Worm (Caenorhabditis elegans) whole organism, midembryonic: ENCODE data around the gene ncr-2.

Experiments
- T22C8.4 ChIP-seq: fragments of 200-800 bp; sonication (Bioruptor generic); IDR thresholded peaks from 2 replicates; pipeline ENCODE4 v1.3.6; 2022; ENCODE audit warnings: missing genetic modification characterization, missing compliant biosample characterization
- cog-1 ChIP-seq: sonication (generic microtip); optimal IDR thresholded peaks from 2 replicates; lab custom pipeline; 2016; ENCODE audit warnings: missing genetic modification characterization, missing compliant biosample characterization
- flt-1 ChIP-seq: fragments of 200-800 bp; sonication (Bioruptor generic); IDR thresholded peaks from 2 replicates; pipeline ENCODE4 v1.3.6; 2022; ENCODE audit warnings: missing genetic modification characterization, missing compliant biosample characterization
- klf-2 ChIP-seq: fragments of 200-800 bp; sonication (Bioruptor generic); conservative IDR thresholded peaks from 2 replicates; pipeline ENCODE4 v1.3.6; 2022; ENCODE audit warnings: missing genetic modification reagents, missing genetic modification characterization, missing compliant biosample characterization
- med-1 ChIP-seq: sonication (generic microtip); optimal IDR thresholded peaks from 2 replicates; lab custom pipeline; 2017; ENCODE audit warnings: missing genetic modification characterization, mild to moderate bottlenecking, missing compliant biosample characterization, antibody characterized with exemption, missing genetic modification reagents; ENCODE audit not compliant: insufficient read depth
- ref-1 ChIP-seq: fragments of 200-800 bp; sonication (Bioruptor generic); conservative IDR thresholded peaks from 2 replicates; pipeline ENCODE4 v1.3.6; 2022; ENCODE audit warnings: missing genetic modification reagents, missing genetic modification characterization, missing compliant biosample characterization
- tab-1 ChIP-seq: fragments of 200-800 bp; sonication (Bioruptor generic); IDR thresholded peaks from 2 replicates; pipeline ENCODE4 v1.3.6; 2022; ENCODE audit warnings: missing genetic modification characterization, missing compliant biosample characterization
- ztf-23 ChIP-seq: fragments of 200-800 bp; sonication (Bioruptor generic); IDR thresholded peaks from 2 replicates; pipeline ENCODE4 v1.3.6; 2022; ENCODE audit warnings: missing genetic modification reagents, missing genetic modification characterization, missing compliant biosample characterization
- ztf-29 ChIP-seq: fragments of 200-800 bp; sonication (Bioruptor generic); IDR thresholded peaks from 2 replicates; pipeline ENCODE4 v1.3.6; 2022; ENCODE audit warnings: missing genetic modification reagents, missing genetic modification characterization, missing compliant biosample characterization

The ncr-2 gene

DNA sequence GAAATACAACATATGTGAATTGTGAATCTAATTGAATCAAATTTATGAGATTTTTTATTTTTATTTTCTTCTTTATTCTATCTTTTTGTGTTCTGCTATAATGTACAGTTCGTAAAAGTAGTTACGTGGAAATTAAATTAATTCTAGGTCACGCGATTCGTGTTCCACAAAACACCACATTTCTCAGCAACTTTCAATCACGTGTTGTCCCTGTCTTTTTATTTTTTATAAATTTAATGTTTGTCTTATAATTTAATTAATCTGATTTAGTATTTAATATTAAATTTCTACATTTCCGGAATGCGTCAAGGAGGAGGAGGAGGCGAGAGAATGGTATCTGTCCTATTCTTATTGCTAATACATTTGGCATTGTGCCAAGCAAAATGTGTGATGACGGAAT is at the start of gene ncr-2:
ncr-2 (plus strand) TSS at position 301 of the 400 bp plus-strand sequence.
- TF ChIP-seq ref-1 (no peak), med-1 (GFP tag; lab: Kevin White, UChicago) (no peak), tab-1 (no peak), klf-2 (no peak), ztf-29 (GFP tag; lab: Robert Waterston, UW) (no peak), ztf-23 (GFP tag; lab: Robert Waterston, UW) (no peak), cog-1 (tag; lab: Kevin White, UChicago) (no peak)

- no peak for TF ChIP-seq ref-1
Measured at ce11 chrIII:8209775-8210174, 48.4 kb upstream of the ncr-2 start, which contains the start of gene C30A5.10. Gene C30A5.10 (minus strand): TSS chrIII:8209875.

DNA sequence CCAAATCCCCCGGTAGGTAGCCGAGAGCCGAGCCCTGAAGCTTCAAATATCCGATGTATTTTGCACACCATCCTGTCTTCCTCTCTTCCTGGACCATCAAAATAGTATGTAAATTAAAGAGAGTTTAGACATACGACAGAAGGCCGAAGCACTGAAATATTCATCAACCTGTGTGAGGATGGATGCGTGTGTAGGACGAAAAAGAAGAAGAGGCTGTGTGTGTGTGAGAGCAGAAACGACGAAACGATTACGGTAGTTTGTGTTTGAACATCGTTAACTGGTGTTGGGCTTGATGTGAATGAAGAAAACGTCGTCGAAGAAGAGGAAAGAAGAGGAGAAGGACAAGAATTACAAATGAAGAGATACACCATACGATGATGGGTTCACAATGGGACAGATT is 46.6 kb upstream of the ncr-2 start:
- TF ChIP-seq T22C8.4 (GFP tag; lab: Robert Waterston, UW): no peak
- TF ChIP-seq ztf-23 (GFP tag; lab: Robert Waterston, UW): no peak
- TF ChIP-seq cog-1 (tag; lab: Kevin White, UChicago): no peak
- no peak for TF ChIP-seq med-1 (GFP tag; lab: Kevin White, UChicago)
- no peak for TF ChIP-seq ztf-29 (GFP tag; lab: Robert Waterston, UW)

DNA sequence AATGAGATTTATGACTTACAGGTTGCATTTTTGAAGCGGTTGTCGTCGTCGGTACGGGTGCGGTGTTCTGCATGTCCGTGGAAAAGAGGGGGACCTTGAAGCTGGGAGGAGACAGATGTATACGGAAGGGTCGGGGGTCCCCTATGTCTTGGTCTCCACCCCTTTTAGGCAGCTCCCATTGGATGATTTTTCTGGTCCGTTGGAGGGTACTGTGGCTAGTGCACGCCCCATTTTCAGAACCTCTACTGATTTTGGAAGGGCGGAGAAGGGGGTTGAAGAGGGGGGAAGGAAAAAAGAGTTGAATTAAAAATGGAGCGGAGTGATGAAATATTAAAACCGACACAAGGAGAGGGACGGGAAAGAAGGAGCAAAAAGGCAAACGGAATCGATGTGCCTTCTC is 41.9 kb upstream of the ncr-2 start, which contains the start of gene unc-86:
unc-86 (minus strand) TSS at position 113 of the 400 bp plus-strand sequence.
- TF ChIP-seq flt-1 (GFP tag; lab: Robert Waterston, UW) (no peak), ref-1 (no peak), T22C8.4 (GFP tag; lab: Robert Waterston, UW) (no peak), tab-1 (no peak), cog-1 (tag; lab: Kevin White, UChicago) (no peak), ztf-29 (GFP tag; lab: Robert Waterston, UW) (no peak), klf-2 (no peak), med-1 (GFP tag; lab: Kevin White, UChicago) (no peak), ztf-23 (GFP tag; lab: Robert Waterston, UW) (no peak)

- TF ChIP-seq flt-1 (GFP tag; lab: Robert Waterston, UW) (no peak), med-1 (GFP tag; lab: Kevin White, UChicago) (no peak), ref-1 (no peak), tab-1 (no peak), klf-2 (no peak)
Measured at ce11 chrIII:8217919-8218318, 40.2 kb upstream of the ncr-2 start, which contains the start of gene C30A5.16. Gene C30A5.16 (plus strand): TSS chrIII:8218219.

DNA sequence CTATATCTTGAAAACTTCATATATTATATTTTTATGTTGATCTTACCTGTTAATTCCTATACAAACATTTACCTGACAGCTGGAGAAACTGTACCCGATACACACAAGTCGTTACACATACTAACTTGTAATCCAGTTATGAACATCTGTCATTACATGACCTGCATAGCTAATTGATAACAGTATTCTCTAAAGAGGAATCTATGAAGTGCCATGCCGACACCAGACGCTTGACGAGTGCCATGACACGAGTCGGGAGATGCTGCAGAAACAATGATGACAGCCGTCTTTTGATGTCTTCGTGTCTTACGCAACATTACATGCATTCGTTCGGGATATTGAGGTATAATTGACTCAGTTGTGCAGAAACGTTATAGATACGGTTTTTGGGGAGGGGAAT is 38.1 kb upstream of the ncr-2 start:
- TF ChIP-seq ref-1 (no peak), ztf-23 (GFP tag; lab: Robert Waterston, UW) (no peak), tab-1 (no peak), klf-2 (no peak), cog-1 (tag; lab: Kevin White, UChicago) (no peak), T22C8.4 (GFP tag; lab: Robert Waterston, UW) (no peak), ztf-29 (GFP tag; lab: Robert Waterston, UW) (no peak), med-1 (GFP tag; lab: Kevin White, UChicago) (no peak), flt-1 (GFP tag; lab: Robert Waterston, UW) (no peak)

ce11 chrIII:8224769-8225168 is 33.4 kb upstream of the ncr-2 start, which contains the start of gene mob-4:
Gene mob-4 (plus strand): TSS chrIII:8225097.
- TF ChIP-seq med-1 (GFP tag; lab: Kevin White, UChicago) (no peak), ztf-29 (GFP tag; lab: Robert Waterston, UW) (no peak), tab-1 (no peak), cog-1 (tag; lab: Kevin White, UChicago) (no peak), ref-1 (no peak), flt-1 (GFP tag; lab: Robert Waterston, UW) (no peak), T22C8.4 (GFP tag; lab: Robert Waterston, UW) (no peak)

DNA sequence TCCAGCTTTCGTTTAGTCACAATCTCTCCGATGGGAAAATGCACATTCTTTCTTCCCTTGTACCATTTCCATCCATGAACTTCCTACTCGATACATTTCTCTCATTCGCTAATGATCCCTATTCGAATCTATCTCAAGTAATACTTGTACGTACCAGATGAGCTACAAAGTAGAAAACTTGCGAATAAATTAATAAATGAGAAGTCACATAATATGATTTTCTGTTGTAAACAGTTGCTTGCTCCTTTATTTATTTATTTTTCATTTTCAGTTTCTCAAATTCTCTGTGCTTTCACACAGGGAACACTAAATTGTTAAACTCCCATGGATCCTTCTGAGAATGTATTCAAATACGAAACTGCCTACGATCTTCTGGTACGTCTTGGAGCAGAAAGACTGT is 32.0 kb upstream of the ncr-2 start, which contains the start of gene rfs-1:
rfs-1 (plus strand) TSS at position 301 of the 400 bp plus-strand sequence.
- TF ChIP-seq ztf-29 (GFP tag; lab: Robert Waterston, UW) (no peak), ref-1 (no peak), med-1 (GFP tag; lab: Kevin White, UChicago) (no peak), T22C8.4 (GFP tag; lab: Robert Waterston, UW) (no peak), klf-2 (no peak)

ce11 chrIII:8227511-8227910 is 30.6 kb upstream of the ncr-2 start, which contains the start of gene fbxl-1:
Gene fbxl-1 (plus strand): TSS chrIII:8227830.
- peak; percentile 63 for TF ChIP-seq flt-1 (GFP tag; lab: Robert Waterston, UW)
- no peak for TF ChIP-seq T22C8.4 (GFP tag; lab: Robert Waterston, UW)

DNA sequence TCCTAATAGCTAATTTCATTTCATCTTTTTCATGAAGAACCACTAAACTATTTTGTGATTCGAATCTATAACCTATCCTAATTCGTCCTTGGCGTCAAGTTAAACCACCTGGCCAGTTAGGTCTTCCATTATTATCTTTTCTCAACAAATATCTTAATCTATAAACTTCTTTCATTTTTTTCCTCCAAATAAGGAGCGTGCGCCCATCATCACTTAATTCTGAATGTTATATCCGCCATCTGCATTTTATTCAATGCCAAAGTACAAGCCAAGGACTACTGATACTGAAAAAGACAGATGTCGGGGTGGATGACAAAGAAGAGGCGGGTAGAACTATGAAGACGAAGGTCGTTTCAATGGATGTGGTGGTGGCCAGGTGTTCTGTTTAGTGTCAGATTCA is 29.2 kb upstream of the ncr-2 start:
- TF ChIP-seq ztf-29 (GFP tag; lab: Robert Waterston, UW) (no peak), ref-1 (no peak), T22C8.4 (GFP tag; lab: Robert Waterston, UW) (no peak), med-1 (GFP tag; lab: Kevin White, UChicago) (no peak), cog-1 (tag; lab: Kevin White, UChicago) (no peak), tab-1 (no peak), ztf-23 (GFP tag; lab: Robert Waterston, UW) (no peak), klf-2 (no peak), flt-1 (GFP tag; lab: Robert Waterston, UW) (no peak)

DNA sequence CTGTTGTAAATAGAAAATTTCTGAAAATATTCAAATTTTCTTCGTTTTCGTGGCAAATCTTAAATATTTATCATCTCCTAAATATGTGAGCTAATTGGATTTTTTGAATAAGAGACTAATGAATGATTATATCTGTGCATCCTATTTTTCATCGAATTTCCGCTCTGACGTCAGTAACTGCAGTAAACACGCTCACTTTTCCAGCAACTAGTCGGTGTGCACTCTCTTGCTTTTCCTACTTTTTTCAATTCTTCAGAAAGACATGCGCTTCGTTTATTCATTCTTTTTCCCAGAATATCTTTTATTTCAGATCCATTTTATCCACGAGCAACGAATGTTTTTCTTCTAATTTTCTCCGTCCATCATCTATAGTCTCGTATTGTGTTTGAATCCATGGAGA is 28.7 kb upstream of the ncr-2 start:
- TF ChIP-seq tab-1 (no peak), med-1 (GFP tag; lab: Kevin White, UChicago) (no peak), cog-1 (tag; lab: Kevin White, UChicago) (no peak), klf-2 (no peak), T22C8.4 (GFP tag; lab: Robert Waterston, UW) (no peak)
